Worm (Caenorhabditis elegans) whole organism, late embryonic: ENCODE data around the gene Y45G5AM.5.

Experiments
- C38D4.7 ChIP-seq: fragments of 200-800 bp; sonication (Bioruptor generic); optimal IDR thresholded peaks from 2 replicates; lab custom pipeline; 2018; ENCODE audit warnings: mild to moderate bottlenecking, missing genetic modification characterization, moderate library complexity, missing compliant biosample characterization
- K02D7.2 ChIP-seq: sonication (generic microtip); optimal IDR thresholded peaks from 2 replicates; lab custom pipeline; 2017; ENCODE audit warnings: mild to moderate bottlenecking, missing genetic modification characterization, missing compliant biosample characterization
- ahr-1 ChIP-seq: sonication (generic microtip); optimal IDR thresholded peaks from 2 replicates; lab custom pipeline; 2016; ENCODE audit warnings: missing genetic modification characterization, missing compliant biosample characterization
- ama-1 ChIP-seq: fragments of 150-350 bp; optimal IDR thresholded peaks from 2 replicates; lab custom pipeline; 2014
- ceh-18 ChIP-seq: sonication (generic microtip); optimal IDR thresholded peaks from 2 replicates; lab custom pipeline; 2016; ENCODE audit warnings: missing genetic modification characterization, missing compliant biosample characterization
- ceh-19 ChIP-seq: fragments of 200-800 bp; sonication (Bioruptor generic); optimal IDR thresholded peaks from 2 replicates; lab custom pipeline; 2018; ENCODE audit warnings: mild to moderate bottlenecking, missing genetic modification characterization, missing compliant biosample characterization
- ceh-22 ChIP-seq: sonication (generic microtip); optimal IDR thresholded peaks from 2 replicates; lab custom pipeline; 2017; ENCODE audit warnings: missing biosample characterization, missing genetic modification characterization
- ceh-24 ChIP-seq: sonication (generic microtip); optimal IDR thresholded peaks from 2 replicates; lab custom pipeline; 2016; ENCODE audit warnings: mild to moderate bottlenecking, missing genetic modification characterization, missing compliant biosample characterization
- ceh-30 ChIP-seq: fragments of 150-350 bp; optimal IDR thresholded peaks from 2 replicates; lab custom pipeline; 2014; ENCODE audit warnings: missing biosample characterization, missing genetic modification characterization
- ceh-31 ChIP-seq: sonication (generic microtip); optimal IDR thresholded peaks from 2 replicates; lab custom pipeline; 2016; ENCODE audit warnings: missing genetic modification characterization, missing compliant biosample characterization
- ceh-34 ChIP-seq: sonication (generic microtip); optimal IDR thresholded peaks from 2 replicates; lab custom pipeline; 2016; ENCODE audit warnings: mild to moderate bottlenecking, missing genetic modification characterization, missing compliant biosample characterization
- ceh-45 ChIP-seq: fragments of 200-800 bp; sonication (Bioruptor generic); IDR thresholded peaks from 2 replicates; pipeline ENCODE4 v1.3.6; 2022; ENCODE audit warnings: missing genetic modification reagents, missing genetic modification characterization, missing compliant biosample characterization
- ceh-6 ChIP-seq: fragments of 200-800 bp; sonication (Bioruptor generic); optimal IDR thresholded peaks from 2 replicates; lab custom pipeline; 2018; ENCODE audit warnings: mild to moderate bottlenecking, missing genetic modification characterization, missing compliant biosample characterization
- ceh-9 ChIP-seq: sonication (generic microtip); optimal IDR thresholded peaks from 2 replicates; lab custom pipeline; 2016; ENCODE audit warnings: mild to moderate bottlenecking, missing genetic modification characterization, inconsistent platforms, missing compliant biosample characterization
- elt-4 ChIP-seq: sonication (generic microtip); optimal IDR thresholded peaks from 2 replicates; lab custom pipeline; 2016; ENCODE audit warnings: missing genetic modification characterization, missing compliant biosample characterization
- fax-1 ChIP-seq: sonication (generic microtip); optimal IDR thresholded peaks from 2 replicates; lab custom pipeline; 2016; ENCODE audit warnings: missing genotype, missing genetic modification characterization, missing compliant biosample characterization
- gmeb-2 ChIP-seq: sonication (generic microtip); optimal IDR thresholded peaks from 2 replicates; lab custom pipeline; 2016; ENCODE audit warnings: missing genetic modification characterization, inconsistent platforms, missing compliant biosample characterization
- hlh-30 ChIP-seq: sonication (generic microtip); optimal IDR thresholded peaks from 2 replicates; lab custom pipeline; 2017; ENCODE audit warnings: antibody characterized with exemption, missing genetic modification characterization, missing compliant biosample characterization; ENCODE audit not compliant: insufficient read depth
- hlh-8 ChIP-seq: sonication (generic microtip); optimal IDR thresholded peaks from 2 replicates; lab custom pipeline; 2016; ENCODE audit warnings: missing genotype, missing genetic modification characterization, missing compliant biosample characterization
- lim-6 ChIP-seq: sonication (generic microtip); optimal IDR thresholded peaks from 2 replicates; lab custom pipeline; 2016; ENCODE audit warnings: missing genetic modification characterization, missing compliant biosample characterization
- nhr-232 ChIP-seq: sonication (generic microtip); optimal IDR thresholded peaks from 2 replicates; lab custom pipeline; 2016; ENCODE audit warnings: missing genetic modification characterization, missing compliant biosample characterization
- npax-4 ChIP-seq: sonication (generic microtip); optimal IDR thresholded peaks from 2 replicates; lab custom pipeline; 2016; ENCODE audit warnings: missing genetic modification characterization, missing compliant biosample characterization
- pag-3 ChIP-seq: sonication (generic microtip); optimal IDR thresholded peaks from 2 replicates; lab custom pipeline; 2016; ENCODE audit warnings: missing compliant biosample characterization, missing genetic modification characterization, borderline replicate concordance
- pat-9 ChIP-seq: fragments of 200-800 bp; sonication (Bioruptor generic); optimal IDR thresholded peaks from 2 replicates; lab custom pipeline; 2018; ENCODE audit warnings: mild to moderate bottlenecking, missing genetic modification characterization, moderate library complexity, missing compliant biosample characterization
- pax-1 ChIP-seq: fragments of 150-350 bp; optimal IDR thresholded peaks from 2 replicates; lab custom pipeline; 2014; ENCODE audit warnings: missing biosample characterization, missing genetic modification characterization
- pha-2 ChIP-seq: sonication (generic microtip); optimal IDR thresholded peaks from 2 replicates; lab custom pipeline; 2017; ENCODE audit warnings: mild to moderate bottlenecking, missing genetic modification characterization, missing compliant biosample characterization
- pha-4 ChIP-seq: fragments of 150-350 bp; optimal IDR thresholded peaks from 2 replicates; lab custom pipeline; 2018; ENCODE audit warnings: missing biosample characterization, missing genetic modification reagents, missing genetic modification characterization
- pqm-1 ChIP-seq: sonication (generic microtip); optimal IDR thresholded peaks from 2 replicates; lab custom pipeline; 2016; ENCODE audit warnings: missing genetic modification characterization, missing compliant biosample characterization
- pros-1 ChIP-seq: fragments of 150-350 bp; optimal IDR thresholded peaks from 2 replicates; lab custom pipeline; 2014; ENCODE audit warnings: missing biosample characterization, missing genetic modification reagents, missing genetic modification characterization
- sdc-2 ChIP-seq: sonication (generic microtip); optimal IDR thresholded peaks from 2 replicates; lab custom pipeline; 2016; ENCODE audit warnings: missing genotype, missing genetic modification characterization, missing compliant biosample characterization
- sox-4 ChIP-seq: sonication (generic microtip); optimal IDR thresholded peaks from 2 replicates; lab custom pipeline; 2017; ENCODE audit warnings: mild to moderate bottlenecking, missing genetic modification characterization, inconsistent platforms, missing compliant biosample characterization
- syd-9 ChIP-seq: sonication (generic microtip); optimal IDR thresholded peaks from 2 replicates; lab custom pipeline; 2016; ENCODE audit warnings: mild to moderate bottlenecking, missing genetic modification characterization, moderate library complexity, missing compliant biosample characterization
- unc-3 ChIP-seq, 2 experiments: fragments of 200-800 bp in 1 of 2; sonication (Bioruptor generic) in 1 of 2; sonication (generic microtip) in 1 of 2; conservative IDR thresholded peaks in 1 of 2; optimal IDR thresholded peaks in 1 of 2; 2 replicates each; pipeline versions ENCODE4 v1.3.6 to Lab custom; 2016 to 2022; ENCODE audit warnings: missing compliant biosample characterization in 2 of 2, missing genetic modification characterization in 2 of 2, missing genetic modification reagents in 1 of 2
- unc-42 ChIP-seq: sonication (generic microtip); optimal IDR thresholded peaks from 2 replicates; lab custom pipeline; 2016; ENCODE audit warnings: missing genotype, missing genetic modification characterization, missing compliant biosample characterization
- unc-55 ChIP-seq: sonication (generic microtip); optimal IDR thresholded peaks from 2 replicates; lab custom pipeline; 2017; ENCODE audit warnings: missing biosample characterization, missing genetic modification reagents, missing genetic modification characterization
- unc-86 ChIP-seq: sonication (generic microtip); optimal IDR thresholded peaks from 2 replicates; lab custom pipeline; 2016; ENCODE audit warnings: missing genetic modification characterization, missing compliant biosample characterization
- zip-5 ChIP-seq: sonication (generic microtip); optimal IDR thresholded peaks from 2 replicates; lab custom pipeline; 2016; ENCODE audit warnings: missing genetic modification characterization, missing compliant biosample characterization
- ztf-16 ChIP-seq: sonication (generic microtip); optimal IDR thresholded peaks from 2 replicates; lab custom pipeline; 2017; ENCODE audit warnings: missing genetic modification characterization, missing compliant biosample characterization

The Y45G5AM.5 gene

DNA sequence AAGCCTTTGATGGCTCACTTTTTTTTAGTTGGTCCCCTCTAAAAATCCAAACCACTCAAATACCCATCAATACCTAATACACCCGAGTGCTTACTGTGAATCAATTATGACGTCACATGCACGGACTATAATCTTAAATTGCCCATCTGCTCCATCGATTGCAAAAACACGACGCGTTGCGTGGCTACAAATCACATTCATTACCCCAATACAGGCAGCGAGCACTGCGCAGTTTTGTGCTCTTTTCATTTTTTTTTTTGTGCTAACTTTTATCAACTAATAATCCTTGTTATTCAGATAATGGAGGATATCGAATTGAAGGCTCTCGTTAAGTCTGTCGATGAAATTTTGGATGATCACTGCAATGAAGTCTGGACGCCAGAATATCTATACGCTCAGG is at the start of gene Y45G5AM.5:
Y45G5AM.5 (plus strand) TSS at position 301 of the 400 bp plus-strand sequence.
- TF ChIP-seq ceh-31 (tag; lab: Kevin White, UChicago), result no peak
- no peak for TF ChIP-seq unc-55
- no peak for TF ChIP-seq fax-1 (tag; lab: Kevin White, UChicago)
- no peak for TF ChIP-seq pros-1
- no peak for TF ChIP-seq ceh-24 (tag; lab: Kevin White, UChicago)

DNA sequence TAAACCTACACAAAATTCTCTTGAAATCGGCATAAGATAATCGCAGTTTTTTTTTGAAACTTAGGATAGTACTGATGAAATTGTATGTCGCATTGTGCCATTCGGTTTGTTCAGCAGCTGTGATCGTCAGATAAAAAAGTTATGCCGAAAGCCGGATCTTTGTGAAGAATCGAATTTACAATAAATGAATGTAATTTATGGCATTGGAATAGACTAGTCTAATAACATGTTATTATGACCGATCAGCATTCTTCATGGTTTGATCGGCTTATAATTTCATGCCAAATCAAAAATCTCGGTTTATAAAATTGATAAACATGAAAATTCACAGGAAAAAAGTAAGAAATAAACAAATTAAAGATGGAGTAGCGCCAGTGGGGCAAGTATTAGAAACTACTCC is 47.7 kb upstream of the Y45G5AM.5 start, which contains the start of gene srw-134:
srw-134 (minus strand) TSS at position 101 of the 400 bp plus-strand sequence.
- TF ChIP-seq ceh-6 (GFP tag; lab: Kevin White, UChicago), result no peak
- TF ChIP-seq sdc-2 (tag; lab: Kevin White, UChicago), result no peak
- TF ChIP-seq pha-4 (tag; lab: Kevin White, UChicago), result no peak
- TF ChIP-seq pqm-1 (tag; lab: Kevin White, UChicago), result no peak
- no peak for TF ChIP-seq pat-9 (tag; lab: Kevin White, UChicago)
- no peak for TF ChIP-seq ceh-30 (tag; lab: Kevin White, UChicago)
- TF ChIP-seq syd-9 (tag; lab: Kevin White, UChicago), result no peak
- TF ChIP-seq hlh-8 (tag; lab: Kevin White, UChicago), result no peak
- TF ChIP-seq ceh-34, result no peak
- no peak for TF ChIP-seq ceh-9 (tag; lab: Kevin White, UChicago)
- no peak for TF ChIP-seq nhr-232 (tag; lab: Kevin White, UChicago)
- no peak for TF ChIP-seq ztf-16 (tag; lab: Kevin White, UChicago)
- no peak for TF ChIP-seq unc-86
- TF ChIP-seq ama-1 (lab: Kevin White, UChicago), result no peak
- no peak for TF ChIP-seq lim-6 (tag; lab: Kevin White, UChicago)
- TF ChIP-seq unc-3 (GFP tag; conservative IDR thresholded peaks at IDR 0.05; lab: Robert Waterston, UW), result no peak
- no peak for TF ChIP-seq unc-3 (tag; optimal IDR thresholded peaks at IDR 0.05; lab: Kevin White, UChicago)
- TF ChIP-seq npax-4, result no peak
- TF ChIP-seq ceh-22, result no peak
- no peak for TF ChIP-seq zip-5 (tag; lab: Kevin White, UChicago)

ce11 chrV:4114627-4115026 is 45.6 kb upstream of the Y45G5AM.5 start, which contains the start of gene srw-133:
Gene srw-133, minus strand, starts transcription at chrV:4114727.
- no peak for TF ChIP-seq gmeb-2 (tag; lab: Kevin White, UChicago)
- no peak for TF ChIP-seq unc-42 (tag; lab: Kevin White, UChicago)
- no peak for TF ChIP-seq ceh-45 (GFP tag; lab: Robert Waterston, UW)
- TF ChIP-seq ceh-18 (tag; lab: Kevin White, UChicago), result no peak
- no peak for TF ChIP-seq hlh-30 (tag; lab: Kevin White, UChicago)
- no peak for TF ChIP-seq K02D7.2 (tag; lab: Kevin White, UChicago)
- no peak for TF ChIP-seq pag-3 (tag; lab: Kevin White, UChicago)
- no peak for TF ChIP-seq ceh-19 (GFP tag; lab: Kevin White, UChicago)
- TF ChIP-seq fax-1 (tag; lab: Kevin White, UChicago), result no peak
- no peak for TF ChIP-seq pha-2
- TF ChIP-seq ceh-30 (tag; lab: Kevin White, UChicago), result no peak
- TF ChIP-seq ahr-1 (tag; lab: Kevin White, UChicago), result no peak
- TF ChIP-seq C38D4.7 (GFP tag; lab: Kevin White, UChicago), result no peak
- no peak for TF ChIP-seq elt-4 (tag; lab: Kevin White, UChicago)
- TF ChIP-seq pax-1, result no peak
- no peak for TF ChIP-seq sox-4 (tag; lab: Kevin White, UChicago)
- no peak for TF ChIP-seq ceh-34

- no peak for TF ChIP-seq ceh-19 (GFP tag; lab: Kevin White, UChicago)
- TF ChIP-seq, all 69 proteins: peak for 0
Measured at ce11 chrV:4116071-4116470, 44.1 kb upstream of the Y45G5AM.5 start, which contains the start of gene T05B4.8. Gene T05B4.8, minus strand, starts transcription at chrV:4116171.
